ENCODE assay signal across 6 fruit fly cellular contexts in genomic region chr3R:16099268-16100240, dm6.
TF ChIP-seq lines count a peak whose summit lies in the region.

No protein-coding gene starts in this region.

- no peak for TF ChIP-seq CTCF in whole organism, embryonic (GFP tag; optimal IDR thresholded peaks at IDR 0.05; lab: Kevin White, UChicago)

TF ChIP-seq in whole organism, 6 proteins besides CTCF, POLR2A, EP300 and RAD21:
- peak; percentile 95 for TF ChIP-seq CG8478 (optimal IDR thresholded peaks at IDR 0.05; lab: Kevin White, UChicago)
- TF ChIP-seq psq (optimal IDR thresholded peaks at IDR 0.05; lab: Kevin White, UChicago), result no peak
- no peak for TF ChIP-seq pan (optimal IDR thresholded peaks at IDR 0.05; lab: Kevin White, UChicago)
TF ChIP-seq in whole organism: peak in this region for 1.

TF ChIP-seq in whole organism, adult, 20 proteins besides CTCF, POLR2A, EP300 and RAD21 (continues in another document):
- TF ChIP-seq tj (GFP tag; optimal IDR thresholded peaks at IDR 0.05; lab: Kevin White, UChicago) (peak; percentile 57), bab1 (GFP tag; optimal IDR thresholded peaks at IDR 0.05; lab: Kevin White, UChicago) (no peak), CG12768 (GFP tag; optimal IDR thresholded peaks at IDR 0.05; lab: Kevin White, UChicago) (peak; percentile 76), toe (GFP tag; optimal IDR thresholded peaks at IDR 0.05; lab: Kevin White, UChicago) (peak; percentile 66), ovo (GFP tag; optimal IDR thresholded peaks at IDR 0.05; lab: Kevin White, UChicago) (peak; percentile 79), CG1620 (GFP tag; optimal IDR thresholded peaks at IDR 0.05; lab: Kevin White, UChicago) (peak; percentile 29), CG14711 (tag; optimal IDR thresholded peaks at IDR 0.05; lab: Kevin White, UChicago) (peak; percentile 28), CG7101 (tag; optimal IDR thresholded peaks at IDR 0.05; lab: Kevin White, UChicago) (peak; percentile 56), CG11617 (GFP tag; optimal IDR thresholded peaks at IDR 0.05; lab: Kevin White, UChicago) (peak; percentile 46), pad (GFP tag; optimal IDR thresholded peaks at IDR 0.05; lab: Kevin White, UChicago) (peak; percentile 74), cnc (optimal IDR thresholded peaks at IDR 0.05; lab: Kevin White, UChicago) (no peak), cic (GFP tag; optimal IDR thresholded peaks at IDR 0.05; lab: Kevin White, UChicago) (peak; percentile 99), kay (GFP tag; lab: Kevin White, UChicago; ENCODE audit: borderline replicate concordance) (peak; percentile 90), Hr96 (GFP tag; optimal IDR thresholded peaks at IDR 0.05; lab: Kevin White, UChicago) (peak; percentile 57), CG5204 (GFP tag; optimal IDR thresholded peaks at IDR 0.05; lab: Kevin White, UChicago) (peak; percentile 38), CG7045 (GFP tag; optimal IDR thresholded peaks at IDR 0.05; lab: Kevin White, UChicago) (peak; percentile 13), CG33017 (tag; optimal IDR thresholded peaks at IDR 0.05; lab: Kevin White, UChicago) (no peak)

TF ChIP-seq in whole organism, embryonic, 481 proteins besides CTCF, POLR2A, EP300 and RAD21 (continues in another document):
- no peak for TF ChIP-seq CG12155 (GFP tag; optimal IDR thresholded peaks at IDR 0.05; lab: Kevin White, UChicago)
- TF ChIP-seq ase (GFP tag; IDR thresholded peaks at IDR 0.05; lab: Robert Waterston, UW), result no peak
- TF ChIP-seq Gsc (GFP tag; IDR thresholded peaks at IDR 0.05; lab: Robert Waterston, UW), result no peak
- TF ChIP-seq CG12071 (GFP tag; optimal IDR thresholded peaks at IDR 0.05; lab: Kevin White, UChicago), result no peak
- TF ChIP-seq salm (tag; optimal IDR thresholded peaks at IDR 0.05; lab: Kevin White, UChicago), result no peak
- peak; percentile 72; the same call in 1 of the 2 replicates for TF ChIP-seq vvl (GFP tag; IDR thresholded peaks at IDR 0.05; lab: Robert Waterston, UW)
- no peak for TF ChIP-seq Hand (GFP tag; optimal IDR thresholded peaks at IDR 0.05; lab: Kevin White, UChicago)
- no peak for TF ChIP-seq Fer1 (GFP tag; optimal IDR thresholded peaks at IDR 0.05; lab: Kevin White, UChicago)
- TF ChIP-seq Blimp-1 (GFP tag; optimal IDR thresholded peaks at IDR 0.05; lab: Kevin White, UChicago), result no peak
- no peak for TF ChIP-seq lmd (GFP tag; IDR thresholded peaks at IDR 0.05; lab: Robert Waterston, UW)
- TF ChIP-seq twi (tag; optimal IDR thresholded peaks at IDR 0.05; lab: Kevin White, UChicago), result peak; percentile 65
- no peak for TF ChIP-seq Sox102F (GFP tag; optimal IDR thresholded peaks at IDR 0.05; lab: Kevin White, UChicago)
- TF ChIP-seq CG14667 (GFP tag; IDR thresholded peaks at IDR 0.05; lab: Robert Waterston, UW), result no peak
- TF ChIP-seq crp (GFP tag; optimal IDR thresholded peaks at IDR 0.05; lab: Kevin White, UChicago), result peak in 1 of 2 experiments; percentile 4
- TF ChIP-seq amos (GFP tag; IDR thresholded peaks at IDR 0.05; lab: Robert Waterston, UW; ENCODE audit: partially characterized antibody), result no peak
- TF ChIP-seq CG1792 (GFP tag; optimal IDR thresholded peaks at IDR 0.05; lab: Kevin White, UChicago), result no peak
- peak; percentile 24 for TF ChIP-seq CG33557 (GFP tag; optimal IDR thresholded peaks at IDR 0.05; lab: Kevin White, UChicago)
- no peak for TF ChIP-seq CG5245 (GFP tag; optimal IDR thresholded peaks at IDR 0.05; lab: Kevin White, UChicago)
- TF ChIP-seq nom (GFP tag; optimal IDR thresholded peaks at IDR 0.05; lab: Kevin White, UChicago), result peak; percentile 64

TF ChIP-seq in whole organism, prepupa, 60 proteins besides CTCF, POLR2A, EP300 and RAD21 (continues in another document):
- TF ChIP-seq CG34406 (GFP tag; optimal IDR thresholded peaks at IDR 0.05; lab: Kevin White, UChicago) (peak; percentile 21), CG9139 (GFP tag; optimal IDR thresholded peaks at IDR 0.05; lab: Kevin White, UChicago) (peak; percentile 12), lz (GFP tag; optimal IDR thresholded peaks at IDR 0.05; lab: Kevin White, UChicago) (peak; percentile 24), Eip93F (GFP tag; optimal IDR thresholded peaks at IDR 0.05; lab: Kevin White, UChicago) (peak; percentile 38), CG1621 (tag; optimal IDR thresholded peaks at IDR 0.05; lab: Kevin White, UChicago) (peak; percentile 29), CG8319 (GFP tag; optimal IDR thresholded peaks at IDR 0.05; lab: Kevin White, UChicago) (no peak), CG6163 (GFP tag; IDR thresholded peaks at IDR 0.05; lab: Robert Waterston, UW) (peak; percentile 59; the same call in 2 of the 3 replicates), achi (GFP tag; optimal IDR thresholded peaks at IDR 0.05; lab: Kevin White, UChicago) (peak; percentile 47), ss (GFP tag; optimal IDR thresholded peaks at IDR 0.05; lab: Kevin White, UChicago) (peak; percentile 72 to 76), Sox15 (GFP tag; optimal IDR thresholded peaks at IDR 0.05; lab: Kevin White, UChicago) (no peak), fd85E (GFP tag; optimal IDR thresholded peaks at IDR 0.05; lab: Kevin White, UChicago) (peak; percentile 52), fd59A (GFP tag; optimal IDR thresholded peaks at IDR 0.05; lab: Kevin White, UChicago) (no peak), CG31627 (GFP tag; optimal IDR thresholded peaks at IDR 0.05; lab: Kevin White, UChicago) (no peak), acj6 (GFP tag; optimal IDR thresholded peaks at IDR 0.05; lab: Kevin White, UChicago) (no peak), Eip75B (GFP tag; optimal IDR thresholded peaks at IDR 0.05; lab: Kevin White, UChicago) (peak; percentile 66), Sox102F (GFP tag; optimal IDR thresholded peaks at IDR 0.05; lab: Kevin White, UChicago) (peak; percentile 27), Hr39 (GFP tag; optimal IDR thresholded peaks at IDR 0.05; lab: Kevin White, UChicago) (no peak), vri (GFP tag; optimal IDR thresholded peaks at IDR 0.05; lab: Kevin White, UChicago) (peak; percentile 82), CG16779 (tag; optimal IDR thresholded peaks at IDR 0.05; lab: Kevin White, UChicago) (peak; percentile 78)

TF ChIP-seq in whole organism, pupa, 21 proteins besides CTCF, POLR2A, EP300 and RAD21 (continues in another document):
- TF ChIP-seq D1 (tag; optimal IDR thresholded peaks at IDR 0.05; lab: Kevin White, UChicago), result no peak
- peak; percentile 34 for TF ChIP-seq CG14655 (GFP tag; optimal IDR thresholded peaks at IDR 0.05; lab: Kevin White, UChicago)
- peak; percentile 89 for TF ChIP-seq CG13204 (GFP tag; optimal IDR thresholded peaks at IDR 0.05; lab: Kevin White, UChicago)
- peak; percentile 93 for TF ChIP-seq EcR (GFP tag; optimal IDR thresholded peaks at IDR 0.05; lab: Kevin White, UChicago)
- peak; percentile 48 for TF ChIP-seq Pif1A (GFP tag; optimal IDR thresholded peaks at IDR 0.05; lab: Kevin White, UChicago)
- TF ChIP-seq rn (GFP tag; IDR thresholded peaks at IDR 0.05; lab: Robert Waterston, UW), result no peak
- TF ChIP-seq Snoo (tag; optimal IDR thresholded peaks at IDR 0.05; lab: Kevin White, UChicago), result peak; percentile 98
- peak; percentile 30 for TF ChIP-seq CG34367 (tag; optimal IDR thresholded peaks at IDR 0.05; lab: Kevin White, UChicago)
- peak; percentile 10; the same call in 1 of the 2 replicates for TF ChIP-seq CG12605 (GFP tag; IDR thresholded peaks at IDR 0.05; lab: Robert Waterston, UW)
- peak; percentile 73 for TF ChIP-seq CG32121 (GFP tag; IDR thresholded peaks at IDR 0.05; lab: Robert Waterston, UW)
- TF ChIP-seq CG10348 (GFP tag; IDR thresholded peaks at IDR 0.05; lab: Robert Waterston, UW), result no peak
- peak; percentile 0 for TF ChIP-seq CG8301 (tag; optimal IDR thresholded peaks at IDR 0.05; lab: Kevin White, UChicago)
- peak; percentile 12 for TF ChIP-seq gl (tag; optimal IDR thresholded peaks at IDR 0.05; lab: Kevin White, UChicago)
- no peak for TF ChIP-seq CG17806 (tag; optimal IDR thresholded peaks at IDR 0.05; lab: Kevin White, UChicago)
- no peak for TF ChIP-seq CG8159 (tag; optimal IDR thresholded peaks at IDR 0.05; lab: Kevin White, UChicago)
- TF ChIP-seq CG15710 (tag; optimal IDR thresholded peaks at IDR 0.05; lab: Kevin White, UChicago), result peak; percentile 25
- TF ChIP-seq Pif1B (GFP tag; optimal IDR thresholded peaks at IDR 0.05; lab: Kevin White, UChicago), result peak; percentile 55
- peak; percentile 52 for TF ChIP-seq CG4496 (GFP tag; IDR thresholded peaks at IDR 0.05; lab: Robert Waterston, UW)
- TF ChIP-seq fd96Ca (GFP tag; IDR thresholded peaks at IDR 0.05; lab: Robert Waterston, UW), result peak; percentile 75; the same call in 2 of the 3 replicates
- TF ChIP-seq Ets98B (GFP tag; IDR thresholded peaks at IDR 0.05; lab: Robert Waterston, UW), result peak; percentile 68

TF ChIP-seq in whole organism, wandering third instar larva, 38 proteins besides CTCF, POLR2A, EP300 and RAD21 (continues in another document):
- peak; percentile 44 for TF ChIP-seq HLH106 (tag; optimal IDR thresholded peaks at IDR 0.05; lab: Kevin White, UChicago)
- no peak for TF ChIP-seq dl (GFP tag; optimal IDR thresholded peaks at IDR 0.05; lab: Kevin White, UChicago; ENCODE audit: insufficient read depth in 1 of 2, partially characterized antibody in 2 of 2)
- peak; percentile 99 for TF ChIP-seq h (GFP tag; optimal IDR thresholded peaks at IDR 0.05; lab: Kevin White, UChicago)
- peak; percentile 75 for TF ChIP-seq Jra (GFP tag; optimal IDR thresholded peaks at IDR 0.05; lab: Kevin White, UChicago)
- TF ChIP-seq Rel (GFP tag; optimal IDR thresholded peaks at IDR 0.05; lab: Kevin White, UChicago), result peak; percentile 49
- peak; percentile 93 for TF ChIP-seq Rel (tag; optimal IDR thresholded peaks at IDR 0.05; lab: Kevin White, UChicago)
- peak; percentile 42 for TF ChIP-seq Mio (GFP tag; optimal IDR thresholded peaks at IDR 0.05; lab: Kevin White, UChicago)
- TF ChIP-seq CG32264 (GFP tag; optimal IDR thresholded peaks at IDR 0.05; lab: Kevin White, UChicago), result no peak
- TF ChIP-seq Sp1 (GFP tag; optimal IDR thresholded peaks at IDR 0.05; lab: Kevin White, UChicago), result peak; percentile 51
- peak; percentile 14 for TF ChIP-seq sage (GFP tag; optimal IDR thresholded peaks at IDR 0.05; lab: Kevin White, UChicago)
- TF ChIP-seq Abd-B (GFP tag; optimal IDR thresholded peaks at IDR 0.05; lab: Kevin White, UChicago), result peak; percentile 71
- peak; percentile 91 for TF ChIP-seq Hr78 (GFP tag; optimal IDR thresholded peaks at IDR 0.05; lab: Kevin White, UChicago)
- TF ChIP-seq tai (GFP tag; optimal IDR thresholded peaks at IDR 0.05; lab: Kevin White, UChicago), result peak; percentile 64
- no peak for TF ChIP-seq Dfd (GFP tag; optimal IDR thresholded peaks at IDR 0.05; lab: Kevin White, UChicago)
- peak; percentile 98 for TF ChIP-seq Hr83 (GFP tag; optimal IDR thresholded peaks at IDR 0.05; lab: Kevin White, UChicago; ENCODE audit: poor library complexity, severe bottlenecking)
- no peak for TF ChIP-seq sv (GFP tag; optimal IDR thresholded peaks at IDR 0.05; lab: Kevin White, UChicago)
- no peak for TF ChIP-seq usp (GFP tag; optimal IDR thresholded peaks at IDR 0.05; lab: Kevin White, UChicago)
- no peak for TF ChIP-seq jim (GFP tag; optimal IDR thresholded peaks at IDR 0.05; lab: Kevin White, UChicago)
- no peak for TF ChIP-seq lola (GFP tag; optimal IDR thresholded peaks at IDR 0.05; lab: Kevin White, UChicago)
- TF ChIP-seq N (GFP tag; optimal IDR thresholded peaks at IDR 0.05; lab: Kevin White, UChicago), result peak; percentile 100
- peak; percentile 53 for TF ChIP-seq OdsH (GFP tag; optimal IDR thresholded peaks at IDR 0.05; lab: Kevin White, UChicago)
- TF ChIP-seq dmrt93B (GFP tag; optimal IDR thresholded peaks at IDR 0.05; lab: Kevin White, UChicago), result no peak
